Worm (Caenorhabditis elegans) whole organism, L2 larva: ENCODE measurements around the gene irld-32.

Source experiments
- ama-1 ChIP-seq: fragments of 150-350 bp; optimal IDR thresholded peaks from 2 replicates; lab custom pipeline; 2018; ENCODE audit warnings: inconsistent platforms
- unc-39 ChIP-seq: fragments of 150-350 bp; optimal IDR thresholded peaks from 2 replicates; lab custom pipeline; 2014; ENCODE audit warnings: missing biosample characterization, missing genetic modification characterization
- zag-1 ChIP-seq: fragments of 150-350 bp; optimal IDR thresholded peaks from 2 replicates; lab custom pipeline; 2014; ENCODE audit warnings: missing biosample characterization, missing genetic modification characterization

DNA sequence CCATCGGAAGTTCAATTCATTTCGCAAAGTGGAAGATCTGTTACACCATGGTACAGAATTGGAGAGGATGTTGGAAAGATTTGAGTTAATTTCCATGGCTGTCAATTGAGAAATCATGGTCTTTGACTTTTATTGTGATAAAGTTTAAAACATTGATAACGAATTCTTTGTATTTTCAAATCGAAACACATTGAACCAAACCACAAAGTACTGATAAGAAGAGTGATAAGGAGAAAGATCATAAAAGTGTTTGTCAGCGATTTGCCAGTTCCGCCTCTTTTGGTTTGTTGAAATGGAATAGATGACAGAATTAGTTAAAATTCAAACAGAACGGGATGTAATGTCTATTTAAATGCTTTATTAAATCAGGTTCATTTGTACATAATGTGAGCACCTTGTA lies 4.6 kb upstream of the irld-32 start:
- no peak for TF ChIP-seq unc-39 (tag; lab: Kevin White, UChicago)
- TF ChIP-seq zag-1 (tag; lab: Kevin White, UChicago): no peak
- TF ChIP-seq ama-1: no peak
